Worm (Caenorhabditis elegans) whole organism, late embryonic: ENCODE data around the gene cyp-13A10.

Source experiments
- hlh-30 ChIP-seq: sonication (generic microtip); optimal IDR thresholded peaks from 2 replicates; lab custom pipeline; 2017; ENCODE audit warnings: antibody characterized with exemption, missing genetic modification characterization, missing compliant biosample characterization; ENCODE audit not compliant: insufficient read depth
- tbx-2 ChIP-seq: sonication (generic microtip); optimal IDR thresholded peaks from 2 replicates; lab custom pipeline; 2016; ENCODE audit warnings: missing genetic modification characterization, missing compliant biosample characterization

DNA sequence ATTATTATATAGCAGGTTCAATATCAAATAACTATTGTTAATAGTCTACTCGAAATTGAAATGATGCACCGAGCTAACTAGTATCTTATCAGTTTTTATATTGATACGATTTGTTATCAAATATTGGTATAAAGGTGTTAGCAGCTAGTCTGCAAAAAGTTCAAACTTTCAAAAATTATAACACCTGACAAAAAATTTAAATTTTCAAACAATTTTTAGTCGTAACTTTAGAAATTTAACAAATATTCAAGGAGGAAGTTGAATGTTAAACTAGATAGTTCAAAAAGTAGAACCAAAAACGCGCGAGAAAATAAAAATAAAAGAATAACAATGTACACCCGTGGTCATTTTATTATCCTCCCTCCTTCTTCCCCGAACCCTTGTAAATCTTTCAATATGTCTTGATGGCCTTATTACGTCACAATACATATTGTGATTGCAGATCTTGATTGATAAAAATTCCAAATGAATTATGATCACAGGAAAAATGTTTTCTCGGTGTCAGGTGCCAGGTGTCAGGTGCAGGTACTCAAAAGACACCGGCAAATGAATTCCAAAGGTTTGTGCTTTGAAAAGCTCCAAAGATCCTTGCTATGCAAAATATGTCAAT, 7.0 kb downstream of the cyp-13A10 start, which contains the start of gene ZK1307.1:
- no peak for TF ChIP-seq hlh-30 (tag; lab: Kevin White, UChicago)
- no peak for TF ChIP-seq tbx-2 (tag; lab: Kevin White, UChicago)
